Fruit fly (Drosophila melanogaster) whole organism, embryonic: Measurements from ENCODE around the gene lobo.

Experiments
- Blimp-1 ChIP-seq: fragments of 200-800 bp; sonication (Bioruptor generic); optimal IDR thresholded peaks from 3 replicates; lab custom pipeline; 2018; ENCODE audit warnings: missing biosample characterization, missing genetic modification characterization, mild to moderate bottlenecking, moderate library complexity, missing genetic modification reagents
- CG10462 ChIP-seq: fragments of 200-800 bp; sonication (Bioruptor generic); optimal IDR thresholded peaks from 2 replicates; lab custom pipeline; 2016; ENCODE audit warnings: missing biosample characterization, missing genetic modification characterization
- CG10959 ChIP-seq: fragments of 200-800 bp; sonication (Bioruptor generic); IDR thresholded peaks from 2 replicates; pipeline ENCODE4 v1.3.6; 2022; ENCODE audit warnings: missing biosample characterization, missing genetic modification characterization
- CG10979 ChIP-seq: fragments of 200-800 bp; sonication (Bioruptor generic); optimal IDR thresholded peaks from 2 replicates; lab custom pipeline; 2018; ENCODE audit warnings: missing biosample characterization, mild to moderate bottlenecking, missing genetic modification characterization, moderate library complexity
- CG11085 ChIP-seq: fragments of 200-800 bp; sonication (Bioruptor generic); IDR thresholded peaks from 2 replicates; pipeline ENCODE4 v1.3.6; 2022; ENCODE audit warnings: missing biosample characterization, missing genetic modification characterization
- CG12391 ChIP-seq: fragments of 200-800 bp; sonication (Bioruptor generic); optimal IDR thresholded peaks from 3 replicates; lab custom pipeline; 2018; ENCODE audit warnings: missing biosample characterization, mild to moderate bottlenecking, missing genetic modification characterization, moderate library complexity
- CG13296 ChIP-seq: fragments of 200-800 bp; sonication (Bioruptor generic); optimal IDR thresholded peaks from 3 replicates; lab custom pipeline; 2018; ENCODE audit warnings: missing biosample characterization, mild to moderate bottlenecking, missing genetic modification characterization
- CG14014 ChIP-seq: fragments of 200-800 bp; sonication (Bioruptor generic); IDR thresholded peaks from 2 replicates; pipeline ENCODE4 v1.3.6; 2022; ENCODE audit warnings: missing biosample characterization, missing genetic modification characterization
- CG1529 ChIP-seq: fragments of 200-800 bp; sonication (Bioruptor generic); optimal IDR thresholded peaks from 3 replicates; lab custom pipeline; 2018; ENCODE audit warnings: missing biosample characterization, missing genetic modification characterization
- CG15601 ChIP-seq: fragments of 200-800 bp; sonication (Bioruptor generic); optimal IDR thresholded peaks from 3 replicates; lab custom pipeline; 2019; ENCODE audit warnings: missing biosample characterization, mild to moderate bottlenecking, missing genetic modification characterization, moderate library complexity
- CG15696 ChIP-seq: fragments of 200-800 bp; sonication (Bioruptor generic); optimal IDR thresholded peaks from 2 replicates; lab custom pipeline; 2019; ENCODE audit warnings: missing biosample characterization, mild to moderate bottlenecking, missing genetic modification characterization, moderate library complexity
- CG17829 ChIP-seq: fragments of 200-800 bp; optimal IDR thresholded peaks from 2 replicates; lab custom pipeline; 2019; ENCODE audit warnings: missing biosample characterization, mild to moderate bottlenecking, missing genetic modification characterization, moderate library complexity
- CG2678 ChIP-seq: fragments of 200-800 bp; sonication (Bioruptor generic); optimal IDR thresholded peaks from 3 replicates; lab custom pipeline; 2019; ENCODE audit warnings: missing biosample characterization, mild to moderate bottlenecking, missing genetic modification characterization, moderate library complexity
- CG2712 ChIP-seq: fragments of 200-800 bp; optimal IDR thresholded peaks from 3 replicates; lab custom pipeline; 2019; ENCODE audit warnings: missing biosample characterization, mild to moderate bottlenecking, missing genetic modification characterization, moderate library complexity
- CG30431 ChIP-seq: fragments of 200-800 bp; sonication (Bioruptor generic); optimal IDR thresholded peaks from 2 replicates; lab custom pipeline; 2017; ENCODE audit warnings: missing biosample characterization, missing genetic modification characterization
- CG31441 ChIP-seq: fragments of 200-800 bp; sonication (Bioruptor generic); IDR thresholded peaks from 2 replicates; pipeline ENCODE4 v1.3.6; 2022; ENCODE audit warnings: missing biosample characterization, missing genetic modification characterization
- CG6689 ChIP-seq: fragments of 200-800 bp; sonication (Bioruptor generic); IDR thresholded peaks from 2 replicates; pipeline ENCODE4 v1.3.6; 2022; ENCODE audit warnings: missing biosample characterization, missing genetic modification characterization
- CG7556 ChIP-seq: fragments of 200-800 bp; sonication (Bioruptor generic); optimal IDR thresholded peaks from 2 replicates; lab custom pipeline; 2017; ENCODE audit warnings: missing biosample characterization, mild to moderate bottlenecking, missing genetic modification characterization
- CG7786 ChIP-seq: fragments of 200-800 bp; sonication (Bioruptor generic); optimal IDR thresholded peaks from 2 replicates; lab custom pipeline; 2016; ENCODE audit warnings: missing biosample characterization, missing genetic modification characterization
- CG7839 ChIP-seq: fragments of 200-800 bp; sonication (Bioruptor generic); optimal IDR thresholded peaks from 3 replicates; lab custom pipeline; 2018; ENCODE audit warnings: missing biosample characterization, mild to moderate bottlenecking, missing genetic modification characterization, moderate library complexity
- CG8924 ChIP-seq: fragments of 200-800 bp; optimal IDR thresholded peaks from 3 replicates; lab custom pipeline; 2019; ENCODE audit warnings: missing biosample characterization, mild to moderate bottlenecking, missing genetic modification characterization, moderate library complexity
- CrebB ChIP-seq: fragments of 200-800 bp; sonication (Bioruptor generic); optimal IDR thresholded peaks from 3 replicates; lab custom pipeline; 2018; ENCODE audit warnings: missing biosample characterization, mild to moderate bottlenecking, missing genetic modification characterization
- D ChIP-seq, 2 experiments: fragments of 200-800 bp in 1 of 2; fragments of >200 bp in 1 of 2; sonication (Bioruptor generic) in 1 of 2; optimal IDR thresholded peaks; 2 replicates in 1 of 2; 3 replicates in 1 of 2; lab custom pipeline; 2017; ENCODE audit warnings: mild to moderate bottlenecking in 1 of 2, missing biosample characterization in 1 of 2, missing genetic modification characterization in 1 of 2, missing genetic modification reagents in 1 of 2
- D19A ChIP-seq: fragments of 200-800 bp; optimal IDR thresholded peaks from 3 replicates; lab custom pipeline; 2019; ENCODE audit warnings: missing biosample characterization, mild to moderate bottlenecking, missing genetic modification characterization, moderate library complexity
- D19B ChIP-seq: fragments of 200-800 bp; sonication (Bioruptor generic); optimal IDR thresholded peaks from 2 replicates; lab custom pipeline; 2017; ENCODE audit warnings: missing biosample characterization, mild to moderate bottlenecking, missing genetic modification characterization
- HLH3B ChIP-seq: fragments of 200-800 bp; sonication (Bioruptor generic); IDR thresholded peaks from 2 replicates; pipeline ENCODE4 v1.3.6; 2022; ENCODE audit warnings: missing biosample characterization, missing genetic modification characterization
- Hr3 ChIP-seq: fragments of 200-800 bp; sonication (Bioruptor generic); optimal IDR thresholded peaks from 3 replicates; lab custom pipeline; 2016; ENCODE audit warnings: missing biosample characterization, missing genetic modification characterization
- Mad ChIP-seq: fragments of 200-800 bp; sonication (Bioruptor generic); optimal IDR thresholded peaks from 2 replicates; lab custom pipeline; 2016; ENCODE audit warnings: missing biosample characterization, missing genetic modification characterization
- Pdp1 ChIP-seq, 2 experiments: fragments of 200-800 bp; sonication (Bioruptor generic); optimal IDR thresholded peaks; 3 replicates each; lab custom pipeline; 2016; ENCODE audit warnings: missing biosample characterization in 2 of 2, missing genetic modification characterization in 2 of 2, mild to moderate bottlenecking in 1 of 2, moderate library complexity in 1 of 2
- Six4 ChIP-seq: fragments of 200-800 bp; sonication (Bioruptor generic); optimal IDR thresholded peaks from 2 replicates; lab custom pipeline; 2016; ENCODE audit warnings: missing biosample characterization, missing genetic modification characterization
- Trl ChIP-seq, 3 experiments: fragments of >200 bp in 2 of 3; fragments of 200-800 bp in 1 of 3; sonication (Bioruptor generic) in 1 of 3; optimal IDR thresholded peaks; 2 replicates in 1 of 3; 3 replicates in 2 of 3; lab custom pipeline; 2016 to 2017; ENCODE audit warnings: missing biosample characterization in 1 of 3, missing genetic modification characterization in 1 of 3
- bcd ChIP-seq: fragments of 200-800 bp; sonication (Bioruptor generic); optimal IDR thresholded peaks from 2 replicates; lab custom pipeline; 2017; ENCODE audit warnings: missing biosample characterization, mild to moderate bottlenecking, missing genetic modification characterization
- bsh ChIP-seq, 2 experiments: fragments of 200-800 bp; sonication (Bioruptor generic); optimal IDR thresholded peaks; 2 replicates each; lab custom pipeline; 2017 to 2018; ENCODE audit warnings: mild to moderate bottlenecking in 2 of 2, missing biosample characterization in 2 of 2, missing genetic modification characterization in 2 of 2, moderate library complexity in 1 of 2
- chm ChIP-seq: fragments of 200-800 bp; sonication (Bioruptor generic); IDR thresholded peaks from 2 replicates; pipeline ENCODE4 v1.3.6; 2022; ENCODE audit warnings: missing biosample characterization, missing genetic modification characterization
- crp ChIP-seq, 2 experiments: fragments of 200-800 bp; sonication (Bioruptor generic); optimal IDR thresholded peaks; 2 replicates in 1 of 2; 3 replicates in 1 of 2; lab custom pipeline; 2017; ENCODE audit warnings: missing biosample characterization in 2 of 2, missing genetic modification characterization in 2 of 2, mild to moderate bottlenecking in 1 of 2, moderate library complexity in 1 of 2
- danr ChIP-seq: fragments of 200-800 bp; sonication (Bioruptor generic); IDR thresholded peaks from 2 replicates; pipeline ENCODE4 v1.3.6; 2022; ENCODE audit warnings: missing biosample characterization, missing genetic modification characterization
- dm ChIP-seq: fragments of 200-800 bp; sonication (Bioruptor generic); optimal IDR thresholded peaks from 3 replicates; lab custom pipeline; 2016; ENCODE audit warnings: missing biosample characterization, missing genetic modification characterization
- dmrt11E ChIP-seq: fragments of 200-800 bp; sonication (Bioruptor generic); optimal IDR thresholded peaks from 3 replicates; lab custom pipeline; 2018; ENCODE audit warnings: missing biosample characterization, mild to moderate bottlenecking, missing genetic modification characterization, moderate library complexity
- dmrt99B ChIP-seq: fragments of 200-800 bp; sonication (Bioruptor generic); optimal IDR thresholded peaks from 2 replicates; lab custom pipeline; 2018; ENCODE audit warnings: missing biosample characterization, mild to moderate bottlenecking, missing genetic modification characterization, moderate library complexity
- fd96Cb ChIP-seq: fragments of 200-800 bp; sonication (Bioruptor generic); optimal IDR thresholded peaks from 2 replicates; lab custom pipeline; 2018; ENCODE audit warnings: missing biosample characterization, mild to moderate bottlenecking, missing genetic modification characterization, moderate library complexity
- knrl ChIP-seq: fragments of 200-800 bp; sonication (Bioruptor generic); IDR thresholded peaks from 3 replicates; pipeline ENCODE4 v1.3.6; 2022; ENCODE audit warnings: missing biosample characterization, missing genetic modification characterization; ENCODE audit not compliant: partially characterized antibody
- nmo ChIP-seq: fragments of 200-800 bp; sonication (Bioruptor generic); optimal IDR thresholded peaks from 2 replicates; lab custom pipeline; 2018; ENCODE audit warnings: missing biosample characterization, mild to moderate bottlenecking, missing genetic modification characterization, moderate library complexity
- nom ChIP-seq: fragments of 200-800 bp; sonication (Bioruptor generic); optimal IDR thresholded peaks from 2 replicates; lab custom pipeline; 2017; ENCODE audit warnings: missing biosample characterization, missing genetic modification characterization, mild to moderate bottlenecking, moderate library complexity, missing genetic modification reagents
- prd ChIP-seq, 3 experiments: fragments of >200 bp in 2 of 3; fragments of 200-800 bp in 1 of 3; sonication (Bioruptor generic) in 1 of 3; optimal IDR thresholded peaks in 2 of 3; IDR thresholded peaks in 1 of 3; 2 replicates in 2 of 3; 3 replicates in 1 of 3; pipeline versions ENCODE4 v1.3.6 to Lab custom; 2017 to 2022; ENCODE audit warnings: missing biosample characterization in 1 of 3, missing genetic modification characterization in 1 of 3
- rib ChIP-seq: fragments of 200-800 bp; sonication (Bioruptor generic); IDR thresholded peaks from 2 replicates; pipeline ENCODE4 v1.3.6; 2022; ENCODE audit warnings: missing biosample characterization, missing genetic modification characterization
- sens ChIP-seq: fragments of 200-800 bp; sonication (Bioruptor generic); peaks from one replicate; lab custom pipeline; 2016; ENCODE audit warnings: missing biosample characterization, missing genetic modification characterization
- sqz ChIP-seq: fragments of 200-800 bp; sonication (Bioruptor generic); optimal IDR thresholded peaks from 3 replicates; lab custom pipeline; 2018; ENCODE audit warnings: missing biosample characterization, mild to moderate bottlenecking, missing genetic modification characterization
- vvl ChIP-seq: fragments of 200-800 bp; sonication (Bioruptor generic); IDR thresholded peaks from 2 replicates; pipeline ENCODE4 v1.3.6; 2022; ENCODE audit warnings: missing biosample characterization, missing genetic modification characterization

Gene lobo

DNA sequence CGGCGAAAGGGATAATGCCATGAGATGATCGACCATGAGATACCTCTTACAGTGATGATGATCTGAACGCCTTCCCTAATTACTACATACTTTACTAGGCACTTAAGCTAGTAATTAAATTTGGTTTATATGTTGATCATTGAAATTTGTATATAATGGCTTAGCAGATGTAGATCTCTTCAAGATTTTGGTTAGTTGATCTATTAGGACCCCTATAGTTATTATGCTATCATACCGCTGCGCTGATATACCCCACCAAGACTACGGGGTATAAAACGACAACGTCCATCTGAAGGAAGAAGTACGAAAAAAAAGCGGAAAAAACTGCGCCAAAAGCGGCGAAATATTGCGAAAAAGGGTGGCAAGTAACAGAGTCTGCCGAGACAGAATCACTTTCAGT is 19.3 kb downstream of the lobo start (continued):
- no peak for TF ChIP-seq CG1529 (GFP tag; lab: Kevin White, UChicago)
- peak; percentile 86 for TF ChIP-seq sens (GFP tag; lab: Kevin White, UChicago)
- peak in 1 of 2 experiments; percentile 37 for TF ChIP-seq Pdp1 (GFP tag; optimal IDR thresholded peaks at IDR 0.05; lab: Kevin White, UChicago)
- no peak for TF ChIP-seq Trl (optimal IDR thresholded peaks at IDR 0.05; lab: Kevin White, UChicago)
- peak; percentile 4 for TF ChIP-seq Trl (GFP tag; optimal IDR thresholded peaks at IDR 0.05; lab: Kevin White, UChicago)
- peak; percentile 37 for TF ChIP-seq CG8924 (tag; lab: Kevin White, UChicago)
- no peak for TF ChIP-seq crp (GFP tag; optimal IDR thresholded peaks at IDR 0.05; lab: Kevin White, UChicago)
- peak; percentile 9 for TF ChIP-seq nom (GFP tag; lab: Kevin White, UChicago)
- no peak for TF ChIP-seq D (optimal IDR thresholded peaks at IDR 0.05; lab: Kevin White, UChicago)
- peak; percentile 51 for TF ChIP-seq D (GFP tag; optimal IDR thresholded peaks at IDR 0.05; lab: Kevin White, UChicago)
- TF ChIP-seq Hr3 (GFP tag; lab: Kevin White, UChicago): peak; percentile 4
- no peak for TF ChIP-seq Mad (GFP tag; lab: Kevin White, UChicago)
- peak; percentile 83 for TF ChIP-seq D19B
- no peak for TF ChIP-seq CG13296
- no peak for TF ChIP-seq CG15601 (tag; lab: Kevin White, UChicago)
- peak; percentile 71 for TF ChIP-seq CG10979 (tag; lab: Kevin White, UChicago)
- TF ChIP-seq CG12391 (tag; lab: Kevin White, UChicago): peak; percentile 15
- TF ChIP-seq HLH3B: no peak
- TF ChIP-seq CG31441 (GFP tag; lab: Robert Waterston, UW): peak; percentile 49
- no peak for TF ChIP-seq knrl (GFP tag; lab: Robert Waterston, UW)
- TF ChIP-seq dm (GFP tag; lab: Kevin White, UChicago): no peak
- peak; percentile 71 for TF ChIP-seq dmrt11E (tag; lab: Kevin White, UChicago)
- TF ChIP-seq bsh (GFP tag; optimal IDR thresholded peaks at IDR 0.05; lab: Kevin White, UChicago): peak in 1 of 2 experiments; percentile 14
- no peak for TF ChIP-seq chm (GFP tag; lab: Robert Waterston, UW)
- TF ChIP-seq CG30431 (GFP tag; lab: Kevin White, UChicago): peak; percentile 15
- peak; percentile 57 for TF ChIP-seq CG17829 (tag; lab: Kevin White, UChicago)
- TF ChIP-seq CG2678 (tag; lab: Kevin White, UChicago): peak; percentile 46
- TF ChIP-seq CG14014 (GFP tag; lab: Robert Waterston, UW): no peak
- TF ChIP-seq vvl: 0 out of 2 replicates have a peak, but pooled peaks have one; percentile 24
- TF ChIP-seq CG7839 (tag; lab: Kevin White, UChicago): peak; percentile 40
- TF ChIP-seq Blimp-1 (GFP tag; lab: Kevin White, UChicago): peak; percentile 39
- peak; percentile 49 for TF ChIP-seq D19A
- TF ChIP-seq bcd (GFP tag; lab: Kevin White, UChicago): peak; percentile 20
- 0 out of 2 replicates have a peak, but pooled peaks have one; percentile 14 for TF ChIP-seq CG10959 (GFP tag; lab: Robert Waterston, UW)
- peak; percentile 41 for TF ChIP-seq nmo (GFP tag; lab: Kevin White, UChicago)
- peak; percentile 59 for TF ChIP-seq fd96Cb
- no peak for TF ChIP-seq rib
- TF ChIP-seq prd (optimal IDR thresholded peaks at IDR 0.05; lab: Kevin White, UChicago): no peak
- peak; percentile 57 for TF ChIP-seq prd (GFP tag; IDR thresholded peaks at IDR 0.05; lab: Robert Waterston, UW)
- peak; percentile 25 for TF ChIP-seq CG7556 (GFP tag; lab: Kevin White, UChicago)
- peak; percentile 53 for TF ChIP-seq Six4
- no peak for TF ChIP-seq CG7786 (GFP tag; lab: Kevin White, UChicago)
- TF ChIP-seq CrebB (tag; lab: Kevin White, UChicago): no peak
- TF ChIP-seq CG2712: peak; percentile 58
- TF ChIP-seq dmrt99B (tag; lab: Kevin White, UChicago): peak; percentile 39
- TF ChIP-seq CG10462: no peak
- TF ChIP-seq CG6689: peak; percentile 50; the same call in 1 of the 2 replicates
- TF ChIP-seq danr (GFP tag; lab: Robert Waterston, UW): peak; percentile 8; the same call in 1 of the 2 replicates
- TF ChIP-seq CG15696 (tag; lab: Kevin White, UChicago): peak; percentile 66
- TF ChIP-seq CG11085 (GFP tag; lab: Robert Waterston, UW): no peak
- TF ChIP-seq sqz (GFP tag; lab: Kevin White, UChicago): peak; percentile 27
